Worm (Caenorhabditis elegans) whole organism, young adult: ENCODE results near the gene str-182.

ENCODE experiments used
- B0261.1 ChIP-seq: sonication (generic microtip); optimal IDR thresholded peaks from 2 replicates; lab custom pipeline; 2016; ENCODE audit warnings: mild to moderate bottlenecking, missing genetic modification characterization, moderate library complexity, missing compliant biosample characterization
- C17E4.6 ChIP-seq: fragments of 200-800 bp; sonication (Bioruptor generic); IDR thresholded peaks from 2 replicates; pipeline ENCODE4 v1.3.6; 2022; ENCODE audit warnings: missing genetic modification reagents, missing genetic modification characterization, missing compliant biosample characterization
- F52B5.7 ChIP-seq: sonication (generic microtip); optimal IDR thresholded peaks from 2 replicates; lab custom pipeline; 2016; ENCODE audit warnings: mild to moderate bottlenecking, missing genetic modification characterization, missing compliant biosample characterization
- F57A8.1 ChIP-seq: fragments of 200-800 bp; sonication (Bioruptor generic); optimal IDR thresholded peaks from 2 replicates; lab custom pipeline; 2018; ENCODE audit warnings: mild to moderate bottlenecking, missing genetic modification characterization, moderate library complexity, missing compliant biosample characterization
- K11D2.4 ChIP-seq: fragments of 200-800 bp; sonication (Bioruptor generic); IDR thresholded peaks from 2 replicates; pipeline ENCODE4 v1.3.6; 2022; ENCODE audit warnings: missing genetic modification reagents, missing genetic modification characterization, missing compliant biosample characterization
- T07F8.4 ChIP-seq: sonication (generic microtip); optimal IDR thresholded peaks from 2 replicates; lab custom pipeline; 2016; ENCODE audit warnings: mild to moderate bottlenecking, missing genetic modification characterization, moderate library complexity, missing compliant biosample characterization
- T26A5.8 ChIP-seq: sonication (generic microtip); optimal IDR thresholded peaks from 2 replicates; lab custom pipeline; 2016; ENCODE audit warnings: missing genetic modification characterization, missing compliant biosample characterization
- Y53G8AR.9 ChIP-seq: fragments of 200-800 bp; sonication (Bioruptor generic); conservative IDR thresholded peaks from 2 replicates; pipeline ENCODE4 v1.3.6; 2022; ENCODE audit warnings: missing genetic modification reagents, missing genetic modification characterization, missing compliant biosample characterization
- ZK185.1 ChIP-seq: sonication (generic microtip); optimal IDR thresholded peaks from 2 replicates; lab custom pipeline; 2016; ENCODE audit warnings: mild to moderate bottlenecking, missing genetic modification characterization, missing compliant biosample characterization; ENCODE audit not compliant: poor library complexity, severe bottlenecking
- akir-1 ChIP-seq: fragments of 200-800 bp; sonication (Bioruptor generic); optimal IDR thresholded peaks from 2 replicates; lab custom pipeline; 2018; ENCODE audit warnings: mild to moderate bottlenecking, missing genetic modification characterization, moderate library complexity, missing compliant biosample characterization
- aptf-3 ChIP-seq: fragments of 200-800 bp; sonication (Bioruptor generic); IDR thresholded peaks from 2 replicates; pipeline ENCODE4 v1.3.6; 2022; ENCODE audit warnings: missing genetic modification characterization, missing compliant biosample characterization
- atf-7 ChIP-seq: sonication (generic microtip); optimal IDR thresholded peaks from 2 replicates; lab custom pipeline; 2017; ENCODE audit warnings: mild to moderate bottlenecking, missing genetic modification characterization, missing compliant biosample characterization
- athp-1 ChIP-seq: sonication (generic microtip); optimal IDR thresholded peaks from 2 replicates; lab custom pipeline; 2017; ENCODE audit warnings: mild to moderate bottlenecking, missing genetic modification characterization, missing compliant biosample characterization
- bed-2 ChIP-seq: fragments of 200-800 bp; sonication (Bioruptor generic); IDR thresholded peaks from 2 replicates; pipeline ENCODE4 v1.3.6; 2022; ENCODE audit warnings: missing genetic modification reagents, missing genetic modification characterization, missing compliant biosample characterization
- cebp-2 ChIP-seq: fragments of 200-800 bp; sonication (Bioruptor generic); IDR thresholded peaks from 2 replicates; pipeline ENCODE4 v1.3.6; 2022; ENCODE audit warnings: missing genetic modification characterization, missing compliant biosample characterization
- ceh-58 ChIP-seq: fragments of 200-800 bp; sonication (Bioruptor generic); IDR thresholded peaks from 2 replicates; pipeline ENCODE4 v1.3.6; 2022; ENCODE audit warnings: missing genetic modification characterization, missing compliant biosample characterization
- ceh-79 ChIP-seq: sonication (generic microtip); optimal IDR thresholded peaks from 2 replicates; lab custom pipeline; 2017; ENCODE audit warnings: mild to moderate bottlenecking, missing genetic modification characterization, missing compliant biosample characterization
- dox-1 ChIP-seq: fragments of 200-800 bp; sonication (Bioruptor generic); IDR thresholded peaks from 2 replicates; pipeline ENCODE4 v1.3.6; 2022; ENCODE audit warnings: missing genetic modification reagents, missing genetic modification characterization, missing compliant biosample characterization
- efl-1 ChIP-seq: fragments of 150-350 bp; optimal IDR thresholded peaks from 2 replicates; lab custom pipeline; 2014; ENCODE audit warnings: missing biosample characterization, missing genetic modification reagents, missing genetic modification characterization
- egl-44 ChIP-seq: fragments of 200-800 bp; sonication (Bioruptor generic); IDR thresholded peaks from 2 replicates; pipeline ENCODE4 v1.3.6; 2022; ENCODE audit warnings: missing genetic modification reagents, missing genetic modification characterization, missing compliant biosample characterization
- egrh-3 ChIP-seq: fragments of 200-800 bp; sonication (Bioruptor generic); IDR thresholded peaks from 2 replicates; pipeline ENCODE4 v1.3.6; 2022; ENCODE audit warnings: missing genetic modification reagents, missing genetic modification characterization, missing compliant biosample characterization
- ekl-4 ChIP-seq: fragments of 200-800 bp; sonication (Bioruptor generic); IDR thresholded peaks from 2 replicates; pipeline ENCODE4 v1.3.6; 2022; ENCODE audit warnings: missing genetic modification reagents, missing genetic modification characterization, missing compliant biosample characterization
- fkh-3 ChIP-seq: sonication (generic microtip); optimal IDR thresholded peaks from 2 replicates; lab custom pipeline; 2016; ENCODE audit warnings: mild to moderate bottlenecking, missing genetic modification characterization, missing compliant biosample characterization
- gei-17 ChIP-seq: fragments of 200-800 bp; sonication (Bioruptor generic); optimal IDR thresholded peaks from 2 replicates; lab custom pipeline; 2018; ENCODE audit warnings: mild to moderate bottlenecking, missing genetic modification characterization, missing compliant biosample characterization
- hsf-1 ChIP-seq: fragments of 200-800 bp; sonication (Bioruptor generic); IDR thresholded peaks from 2 replicates; pipeline ENCODE4 v1.3.6; 2022; ENCODE audit warnings: missing genetic modification reagents, missing genetic modification characterization, missing compliant biosample characterization
- lag-1 ChIP-seq: fragments of 200-800 bp; sonication (Bioruptor generic); IDR thresholded peaks from 2 replicates; pipeline ENCODE4 v1.3.6; 2022; ENCODE audit warnings: missing genetic modification reagents, missing genetic modification characterization, missing compliant biosample characterization
- let-526 ChIP-seq: fragments of 200-800 bp; sonication (Bioruptor generic); IDR thresholded peaks from 2 replicates; pipeline ENCODE4 v1.3.6; 2022; ENCODE audit warnings: missing genetic modification reagents, missing genetic modification characterization, missing compliant biosample characterization
- let-607 ChIP-seq, 2 experiments: fragments of 200-800 bp in 1 of 2; sonication (Bioruptor generic) in 1 of 2; sonication (generic microtip) in 1 of 2; optimal IDR thresholded peaks; 2 replicates each; lab custom pipeline; 2016 to 2018; ENCODE audit warnings: mild to moderate bottlenecking in 2 of 2, missing compliant biosample characterization in 2 of 2, missing genetic modification characterization in 2 of 2, moderate library complexity in 2 of 2, missing genotype in 1 of 2
- lin-26 ChIP-seq: fragments of 200-800 bp; sonication (Bioruptor generic); IDR thresholded peaks from 2 replicates; pipeline ENCODE4 v1.3.6; 2022; ENCODE audit warnings: missing genetic modification reagents, missing genetic modification characterization, missing compliant biosample characterization
- lin-40 ChIP-seq: sonication (generic microtip); optimal IDR thresholded peaks from 2 replicates; lab custom pipeline; 2016; ENCODE audit warnings: missing genetic modification characterization, mild to moderate bottlenecking, missing compliant biosample characterization, missing genotype, missing genetic modification reagents
- lsl-1 ChIP-seq: fragments of 200-800 bp; sonication (Bioruptor generic); optimal IDR thresholded peaks from 2 replicates; lab custom pipeline; 2018; ENCODE audit warnings: mild to moderate bottlenecking, missing genetic modification characterization, moderate library complexity, missing compliant biosample characterization
- madf-10 ChIP-seq: sonication (generic microtip); optimal IDR thresholded peaks from 2 replicates; lab custom pipeline; 2016; ENCODE audit warnings: mild to moderate bottlenecking, missing genetic modification characterization, missing compliant biosample characterization
- madf-3 ChIP-seq: fragments of 200-800 bp; sonication (Bioruptor generic); IDR thresholded peaks from 2 replicates; pipeline ENCODE4 v1.3.6; 2022; ENCODE audit warnings: missing genetic modification reagents, missing genetic modification characterization, missing compliant biosample characterization
- madf-6 ChIP-seq: fragments of 200-800 bp; sonication (Bioruptor generic); IDR thresholded peaks from 2 replicates; pipeline ENCODE4 v1.3.6; 2022; ENCODE audit warnings: missing genetic modification reagents, missing genetic modification characterization, missing compliant biosample characterization
- madf-8 ChIP-seq: fragments of 200-800 bp; sonication (Bioruptor generic); conservative IDR thresholded peaks from 2 replicates; pipeline ENCODE4 v1.3.6; 2022; ENCODE audit warnings: missing genetic modification reagents, missing genetic modification characterization, missing compliant biosample characterization
- mcd-1 ChIP-seq: fragments of 200-800 bp; sonication (Bioruptor generic); IDR thresholded peaks from 2 replicates; pipeline ENCODE4 v1.3.6; 2022; ENCODE audit warnings: missing genetic modification reagents, missing genetic modification characterization, missing compliant biosample characterization
- mel-28 ChIP-seq: sonication (generic microtip); optimal IDR thresholded peaks from 2 replicates; lab custom pipeline; 2016; ENCODE audit warnings: borderline replicate concordance, mild to moderate bottlenecking, missing genetic modification characterization, missing compliant biosample characterization
- nfya-2 ChIP-seq: fragments of 200-800 bp; sonication (Bioruptor generic); IDR thresholded peaks from 2 replicates; pipeline ENCODE4 v1.3.6; 2022; ENCODE audit warnings: missing genetic modification reagents, missing genetic modification characterization, missing compliant biosample characterization
- pbrm-1 ChIP-seq: fragments of 200-800 bp; sonication (Bioruptor generic); IDR thresholded peaks from 2 replicates; pipeline ENCODE4 v1.3.6; 2022; ENCODE audit warnings: missing genetic modification reagents, missing genetic modification characterization, missing compliant biosample characterization
- rcor-1 ChIP-seq: fragments of 200-800 bp; sonication (Bioruptor generic); IDR thresholded peaks from 2 replicates; pipeline ENCODE4 v1.3.6; 2022; ENCODE audit warnings: missing genetic modification reagents, missing genetic modification characterization, missing compliant biosample characterization
- rec-8 ChIP-seq, 2 experiments: sonication (generic microtip); optimal IDR thresholded peaks; 2 replicates each; lab custom pipeline; 2016; ENCODE audit warnings: mild to moderate bottlenecking in 2 of 2, missing genetic modification characterization in 2 of 2, missing genetic modification reagents in 2 of 2, missing genotype in 2 of 2, missing biosample characterization in 1 of 2, missing compliant biosample characterization in 1 of 2, moderate library complexity in 1 of 2
- rpc-1 ChIP-seq, 2 experiments: fragments of 150-350 bp in 1 of 2; sonication (generic microtip) in 1 of 2; optimal IDR thresholded peaks; 2 replicates each; lab custom pipeline; 2014 to 2018; ENCODE audit warnings: missing biosample characterization in 1 of 2, missing genetic modification characterization in 1 of 2, missing genetic modification reagents in 1 of 2, missing genotype in 1 of 2
- snpc-1.1 ChIP-seq: sonication (generic microtip); optimal IDR thresholded peaks from 2 replicates; lab custom pipeline; 2017; ENCODE audit warnings: missing genetic modification characterization, mild to moderate bottlenecking, missing compliant biosample characterization, antibody characterized with exemption, moderate library complexity, missing genotype, missing genetic modification reagents; ENCODE audit not compliant: insufficient read depth
- snpc-3.4 ChIP-seq: sonication (generic microtip); optimal IDR thresholded peaks from 2 replicates; lab custom pipeline; 2017; ENCODE audit warnings: missing genetic modification characterization, mild to moderate bottlenecking, missing compliant biosample characterization, antibody characterized with exemption, moderate library complexity, missing genotype, missing genetic modification reagents
- xnd-1 ChIP-seq: sonication (generic microtip); optimal IDR thresholded peaks from 2 replicates; lab custom pipeline; 2016; ENCODE audit warnings: missing genotype, missing genetic modification reagents, missing genetic modification characterization, missing compliant biosample characterization
- ztf-25 ChIP-seq: fragments of 200-800 bp; sonication (Bioruptor generic); IDR thresholded peaks from 2 replicates; pipeline ENCODE4 v1.3.6; 2022; ENCODE audit warnings: missing genetic modification reagents, missing genetic modification characterization, missing compliant biosample characterization
- ztf-26 ChIP-seq: sonication (generic microtip); optimal IDR thresholded peaks from 2 replicates; lab custom pipeline; 2017; ENCODE audit warnings: missing genetic modification characterization, missing compliant biosample characterization
- ztf-28 ChIP-seq: fragments of 200-800 bp; sonication (Bioruptor generic); IDR thresholded peaks from 2 replicates; pipeline ENCODE4 v1.3.6; 2022; ENCODE audit warnings: missing genetic modification reagents, missing genetic modification characterization, missing compliant biosample characterization

Gene str-182

DNA sequence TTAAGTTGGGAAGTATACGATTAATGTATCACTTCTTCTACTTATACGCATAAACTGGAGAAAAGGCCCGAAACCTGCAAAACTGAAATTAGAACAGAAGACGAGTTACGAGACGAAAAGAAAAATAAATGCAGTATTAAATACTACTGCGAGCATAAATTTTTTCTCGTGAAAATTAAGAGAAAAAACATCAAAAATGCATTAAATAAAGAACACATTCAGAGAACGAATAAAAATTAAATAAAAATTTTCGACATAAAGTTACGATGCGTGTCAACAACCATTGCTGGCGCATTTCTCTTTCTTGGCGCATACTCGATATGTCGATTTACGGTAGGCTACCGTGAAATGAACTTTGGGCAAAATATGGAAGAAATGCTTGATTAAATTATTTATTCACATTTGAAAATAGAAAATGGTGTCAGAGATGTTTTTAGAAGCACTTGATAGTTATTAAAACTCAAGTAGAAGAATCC lies 28.3 kb downstream of the str-182 start, which contains the start of the genes ZK856.19 and ZK856.11 (continued):
- no peak for TF ChIP-seq ztf-28
- 0 out of 2 replicates have a peak, but pooled peaks have one; percentile 18 for TF ChIP-seq hsf-1 (GFP tag; lab: Robert Waterston, UW)
- TF ChIP-seq nfya-2 (GFP tag; lab: Robert Waterston, UW), result no peak
- TF ChIP-seq rec-8 (tag; optimal IDR thresholded peaks at IDR 0.05; lab: Kevin White, UChicago), result no peak
- TF ChIP-seq lin-40 (tag; lab: Kevin White, UChicago), result peak; percentile 61
- no peak for TF ChIP-seq cebp-2 (GFP tag; lab: Robert Waterston, UW)
- TF ChIP-seq efl-1 (GFP tag; lab: Kevin White, UChicago), result no peak
- no peak for TF ChIP-seq ztf-26 (tag; lab: Kevin White, UChicago)
- TF ChIP-seq madf-10 (tag; lab: Kevin White, UChicago), result peak; percentile 29
- no peak for TF ChIP-seq rcor-1 (GFP tag; lab: Robert Waterston, UW)
- TF ChIP-seq let-526, result no peak
- no peak for TF ChIP-seq ZK185.1 (tag; lab: Kevin White, UChicago)
- no peak for TF ChIP-seq B0261.1
- no peak for TF ChIP-seq athp-1 (tag; lab: Kevin White, UChicago)
- no peak for TF ChIP-seq atf-7 (tag; lab: Kevin White, UChicago)
- TF ChIP-seq aptf-3 (GFP tag; lab: Robert Waterston, UW), result no peak
- no peak for TF ChIP-seq rpc-1 (optimal IDR thresholded peaks at IDR 0.05; lab: Kevin White, UChicago)
- no peak for TF ChIP-seq rpc-1 (tag; optimal IDR thresholded peaks at IDR 0.05; lab: Kevin White, UChicago)
- TF ChIP-seq mcd-1 (GFP tag; lab: Robert Waterston, UW), result peak; percentile 39; the same call in 1 of the 2 replicates
- TF ChIP-seq lsl-1 (GFP tag; lab: Kevin White, UChicago), result peak; percentile 31
- TF ChIP-seq mel-28, result no peak
- TF ChIP-seq gei-17 (GFP tag; lab: Kevin White, UChicago), result no peak
- no peak for TF ChIP-seq egl-44
- TF ChIP-seq Y53G8AR.9 (GFP tag; lab: Robert Waterston, UW), result 0 out of 2 replicates have a peak, but pooled peaks have one; percentile 65
- TF ChIP-seq madf-6 (GFP tag; lab: Robert Waterston, UW), result peak; percentile 24; the same call in 1 of the 2 replicates
- no peak for TF ChIP-seq T26A5.8 (tag; lab: Kevin White, UChicago)
- TF ChIP-seq snpc-1.1 (tag; lab: Kevin White, UChicago), result no peak
- no peak for TF ChIP-seq ztf-25 (GFP tag; lab: Robert Waterston, UW)
- TF ChIP-seq lag-1 (GFP tag; lab: Robert Waterston, UW), result no peak
- no peak for TF ChIP-seq F57A8.1
- TF ChIP-seq let-607 (tag; optimal IDR thresholded peaks at IDR 0.05; lab: Kevin White, UChicago), result no peak
- TF ChIP-seq bed-2 (GFP tag; lab: Robert Waterston, UW), result no peak
- TF ChIP-seq fkh-3 (tag; lab: Kevin White, UChicago), result no peak
- TF ChIP-seq K11D2.4 (GFP tag; lab: Robert Waterston, UW), result no peak
- TF ChIP-seq madf-8, result no peak
- no peak for TF ChIP-seq ekl-4 (GFP tag; lab: Robert Waterston, UW)
- TF ChIP-seq pbrm-1 (GFP tag; lab: Robert Waterston, UW), result 0 out of 2 replicates have a peak, but pooled peaks have one; percentile 20
- TF ChIP-seq dox-1, result peak; percentile 24; the same call in 1 of the 2 replicates
- no peak for TF ChIP-seq T07F8.4
- TF ChIP-seq ceh-58 (GFP tag; lab: Robert Waterston, UW), result no peak
- no peak for TF ChIP-seq C17E4.6 (GFP tag; lab: Robert Waterston, UW)
- no peak for TF ChIP-seq xnd-1
- no peak for TF ChIP-seq ceh-79 (tag; lab: Kevin White, UChicago)
- peak; percentile 41 for TF ChIP-seq snpc-3.4
- no peak for TF ChIP-seq akir-1
- no peak for TF ChIP-seq egrh-3
- no peak for TF ChIP-seq madf-3 (GFP tag; lab: Robert Waterston, UW)
- no peak for TF ChIP-seq lin-26 (GFP tag; lab: Robert Waterston, UW)
- TF ChIP-seq F52B5.7 (tag; lab: Kevin White, UChicago), result no peak
